Fruit fly (Drosophila melanogaster): ENCODE measurements around the gene CG18259.

DNA sequence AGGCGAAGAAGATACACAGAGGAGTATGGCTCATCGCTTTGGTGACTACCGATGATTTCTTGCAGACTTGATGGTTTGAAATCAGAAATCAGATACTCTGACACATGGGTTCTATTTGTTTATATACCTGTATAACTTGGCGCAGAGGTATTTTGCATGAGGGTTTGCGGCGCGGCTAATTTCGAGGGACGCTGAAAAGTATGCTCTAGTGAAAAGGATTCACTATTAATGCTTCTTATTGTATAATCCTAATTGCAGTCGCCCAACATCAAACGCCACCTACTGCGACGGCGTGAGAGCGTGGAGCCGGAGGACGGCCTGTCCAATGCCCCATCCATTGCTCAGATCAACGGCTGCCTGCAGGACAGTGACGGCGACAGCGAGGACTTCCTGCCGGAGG, 21.7 kb upstream of the CG18259 start:
- TF ChIP-seq psq (optimal IDR thresholded peaks at IDR 0.05) = no peak
- no peak for TF ChIP-seq usp (GFP tag; optimal IDR thresholded peaks at IDR 0.05)
